Worm (Caenorhabditis elegans): ENCODE data around the gene C42D4.19.
A peak's percentile ranks its signal among the peaks of the same experiment; 100 is the strongest.

The C42D4.19 gene

DNA sequence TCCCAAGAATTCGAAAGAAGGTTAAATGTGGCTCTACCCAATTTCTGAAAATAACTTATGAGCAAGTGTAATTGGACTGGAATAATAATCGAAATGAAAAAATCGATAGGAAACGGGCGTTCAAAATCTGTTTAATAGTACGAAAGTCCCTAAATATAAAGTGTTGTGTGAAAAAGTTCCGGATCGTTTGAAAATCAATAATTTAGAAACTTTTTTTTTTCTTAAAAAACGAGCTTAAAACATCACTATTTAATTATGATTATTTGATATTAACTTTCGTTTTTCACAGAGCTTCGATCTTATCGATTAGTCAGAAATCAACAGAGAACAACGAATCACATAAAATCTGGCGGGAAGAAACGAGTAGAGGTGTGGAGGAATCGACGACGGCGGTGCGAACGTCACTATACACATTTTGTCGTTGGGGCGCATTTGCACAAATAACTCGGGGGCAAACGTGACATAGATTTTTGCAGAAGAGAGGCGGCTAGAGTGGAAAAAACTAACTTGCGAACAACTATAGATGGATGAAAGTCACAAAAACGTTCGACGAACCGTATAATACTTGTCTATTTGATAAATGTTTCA is 30.7 kb upstream of the C42D4.19 start, which contains the start of gene hecd-1 (continued):
- TF ChIP-seq F23B12.7 (tag; optimal IDR thresholded peaks at IDR 0.05; ENCODE audit: insufficient read depth) = peak; percentile 56
- TF ChIP-seq F49E8.2 (tag; optimal IDR thresholded peaks at IDR 0.05; ENCODE audit: insufficient read depth) = no peak
- no peak for TF ChIP-seq madf-6 (GFP tag; IDR thresholded peaks at IDR 0.05)
- TF ChIP-seq cebp-1 (GFP tag; IDR thresholded peaks at IDR 0.05) = no peak
- TF ChIP-seq cebp-1 (tag; optimal IDR thresholded peaks at IDR 0.05) = no peak
- no peak for TF ChIP-seq ztf-6 (GFP tag; IDR thresholded peaks at IDR 0.05)
- TF ChIP-seq B0019.2 (GFP tag; conservative IDR thresholded peaks at IDR 0.05) = no peak
- no peak for TF ChIP-seq ztf-22 (GFP tag; optimal IDR thresholded peaks at IDR 0.05)
- TF ChIP-seq K12H6.12 (tag; optimal IDR thresholded peaks at IDR 0.05) = no peak
- no peak for TF ChIP-seq zfh-2 (GFP tag; conservative IDR thresholded peaks at IDR 0.05)
- no peak for TF ChIP-seq egl-18 (GFP tag; IDR thresholded peaks at IDR 0.05)
- TF ChIP-seq ZK185.1 (tag; optimal IDR thresholded peaks at IDR 0.05; ENCODE audit: poor library complexity, severe bottlenecking) = no peak
- no peak for TF ChIP-seq ztf-28 (GFP tag; IDR thresholded peaks at IDR 0.05)
- no peak for TF ChIP-seq aptf-3 (GFP tag; IDR thresholded peaks at IDR 0.05)
- no peak for TF ChIP-seq unc-62 (GFP tag; optimal IDR thresholded peaks at IDR 0.05)

DNA sequence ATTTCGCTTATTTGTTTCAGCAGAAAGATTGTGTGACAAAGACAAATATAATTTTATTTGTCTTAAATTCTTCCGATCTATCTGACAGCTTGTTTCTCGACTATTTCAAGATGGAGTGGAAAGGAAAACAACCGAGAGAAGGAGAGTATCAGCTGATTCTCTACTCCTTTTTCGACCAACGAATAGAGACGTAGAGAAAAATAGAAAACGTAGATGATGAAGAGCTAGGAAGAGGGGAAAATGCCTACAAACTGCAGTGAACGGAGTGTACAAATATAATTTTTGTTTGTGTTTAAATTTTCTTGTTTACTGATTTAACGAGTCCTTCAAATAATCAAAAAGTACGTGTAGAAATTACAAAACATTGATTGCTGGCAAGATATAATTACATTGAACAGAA is 27.7 kb upstream of the C42D4.19 start:
- TF ChIP-seq pha-4 (tag; optimal IDR thresholded peaks at IDR 0.05) (peak; percentile 68), cebp-1 (GFP tag; IDR thresholded peaks at IDR 0.05) (no peak), cebp-1 (tag; optimal IDR thresholded peaks at IDR 0.05) (peak; percentile 26), ZK185.1 (tag; optimal IDR thresholded peaks at IDR 0.05; ENCODE audit: poor library complexity, severe bottlenecking) (peak; percentile 2), nhr-80 (tag; optimal IDR thresholded peaks at IDR 0.05) (peak; percentile 24), hmg-1.2 (GFP tag; IDR thresholded peaks at IDR 0.05) (peak; percentile 50; the same call in 1 of the 2 replicates), hrde-1 (tag; optimal IDR thresholded peaks at IDR 0.05; ENCODE audit: borderline replicate concordance) (no peak), Y79H2A.3 (GFP tag; conservative IDR thresholded peaks at IDR 0.05) (no peak)

DNA sequence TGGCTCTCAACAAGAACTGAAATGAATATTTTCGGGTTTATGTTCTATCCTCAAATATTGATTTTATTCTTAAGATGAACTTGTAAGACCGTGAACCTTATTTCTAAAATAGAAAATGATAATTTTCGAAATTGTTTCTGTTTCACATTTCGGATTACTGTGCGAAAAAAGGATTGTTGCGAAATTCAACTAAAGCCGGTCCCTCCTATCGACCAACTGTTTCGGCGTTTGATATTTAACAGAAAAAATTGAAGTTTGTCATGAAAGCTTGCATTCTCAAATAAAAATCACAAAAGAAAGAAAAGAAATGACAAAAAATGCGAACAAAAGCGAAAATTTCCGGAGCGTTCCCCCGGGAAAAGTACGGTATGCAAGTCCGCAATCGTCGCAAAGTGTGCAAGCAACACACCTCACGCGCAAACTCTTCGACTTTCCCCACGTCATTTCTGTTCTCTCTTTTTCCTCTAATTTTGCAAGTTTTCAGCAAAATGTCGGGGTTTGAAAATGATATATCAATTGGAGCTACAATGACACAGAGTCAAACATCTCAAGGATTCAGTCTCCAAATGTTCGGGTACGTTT is 26.3 kb upstream of the C42D4.19 start, which contains the start of gene C34D4.4:
Gene C34D4.4, plus strand, starts transcription at position 342 of the 582 bp plus-strand sequence.
- TF ChIP-seq mcd-1 (GFP tag; IDR thresholded peaks at IDR 0.05) (0 out of 2 replicates have a peak, but pooled peaks have one; percentile 9), ets-4 (GFP tag; optimal IDR thresholded peaks at IDR 0.05) (no peak), lag-1 (GFP tag; IDR thresholded peaks at IDR 0.05) (no peak), dpl-1 (GFP tag; optimal IDR thresholded peaks at IDR 0.05) (peak; percentile 21), ceh-91 (GFP tag; IDR thresholded peaks at IDR 0.05) (peak; percentile 52), hsf-1 (GFP tag; IDR thresholded peaks at IDR 0.05) (0 out of 2 replicates have a peak, but pooled peaks have one; percentile 55), D2030.7 (GFP tag; IDR thresholded peaks at IDR 0.05) (peak; percentile 14; the same call in 1 of the 2 replicates), efl-1 (GFP tag; optimal IDR thresholded peaks at IDR 0.05) (peak; percentile 58), athp-1 (tag; optimal IDR thresholded peaks at IDR 0.05) (no peak), C17E4.6 (GFP tag; IDR thresholded peaks at IDR 0.05) (no peak), ztf-18 (tag; optimal IDR thresholded peaks at IDR 0.05) (no peak), lsl-1 (GFP tag; optimal IDR thresholded peaks at IDR 0.05) (peak; percentile 73), chd-7 (tag; optimal IDR thresholded peaks at IDR 0.05) (no peak), dox-1 (GFP tag; IDR thresholded peaks at IDR 0.05) (peak; percentile 43; the same call in 1 of the 2 replicates), cebp-1 (GFP tag; IDR thresholded peaks at IDR 0.05) (peak; percentile 60; the same call in 1 of the 2 replicates), cebp-1 (tag; optimal IDR thresholded peaks at IDR 0.05) (peak; percentile 94), madf-6 (GFP tag; IDR thresholded peaks at IDR 0.05) (peak; percentile 43; the same call in 1 of the 2 replicates), hmg-1.2 (GFP tag; IDR thresholded peaks at IDR 0.05) (peak; percentile 14; the same call in 1 of the 2 replicates), nfyb-1 (GFP tag; IDR thresholded peaks at IDR 0.05) (no peak), pbrm-1 (GFP tag; IDR thresholded peaks at IDR 0.05) (0 out of 2 replicates have a peak, but pooled peaks have one; percentile 21), mel-28 (tag; optimal IDR thresholded peaks at IDR 0.05; ENCODE audit: borderline replicate concordance) (no peak), lin-54 (GFP tag; optimal IDR thresholded peaks at IDR 0.05) (peak; percentile 27), nfya-1 (tag; optimal IDR thresholded peaks at IDR 0.05; ENCODE audit: borderline replicate concordance, insufficient read depth) (no peak), sdz-38 (tag; optimal IDR thresholded peaks at IDR 0.05) (no peak), die-1 (tag; optimal IDR thresholded peaks at IDR 0.05) (no peak), K12H6.12 (tag; optimal IDR thresholded peaks at IDR 0.05) (peak; percentile 54), nhr-27 (tag; optimal IDR thresholded peaks at IDR 0.05) (no peak)
